Worm (Caenorhabditis elegans) whole organism, L3 larva: ENCODE measurements around the gene F45G2.7.
"Not testable (repeated sequence)": the region's sequence is repeated elsewhere in the genome, so short reads cannot be mapped to it uniquely, and the experiment has no call there.

ENCODE experiments used
- R02D3.7 ChIP-seq: fragments of 150-350 bp; optimal IDR thresholded peaks from 2 replicates; lab custom pipeline; 2014; ENCODE audit warnings: missing biosample characterization, missing genetic modification characterization
- ZK546.5 ChIP-seq: sonication (generic microtip); optimal IDR thresholded peaks from 2 replicates; lab custom pipeline; 2017; ENCODE audit warnings: missing biosample characterization, missing genetic modification characterization
- ama-1 ChIP-seq: fragments of 150-350 bp; optimal IDR thresholded peaks from 2 replicates; lab custom pipeline; 2018
- ceh-16 ChIP-seq: sonication (generic microtip); optimal IDR thresholded peaks from 2 replicates; lab custom pipeline; 2017; ENCODE audit warnings: missing biosample characterization, missing genetic modification characterization
- ceh-28 ChIP-seq: fragments of 150-350 bp; optimal IDR thresholded peaks from 2 replicates; lab custom pipeline; 2014; ENCODE audit warnings: missing biosample characterization, missing genetic modification reagents, missing genetic modification characterization
- ceh-82 ChIP-seq: fragments of 150-350 bp; optimal IDR thresholded peaks from 2 replicates; lab custom pipeline; 2014; ENCODE audit warnings: missing biosample characterization, missing genetic modification characterization
- ceh-9 ChIP-seq: sonication (generic microtip); optimal IDR thresholded peaks from 2 replicates; lab custom pipeline; 2018; ENCODE audit warnings: missing biosample characterization, missing genetic modification characterization
- daf-12 ChIP-seq: fragments of 150-350 bp; optimal IDR thresholded peaks from 2 replicates; lab custom pipeline; 2014; ENCODE audit warnings: missing biosample characterization, missing genetic modification reagents, missing genetic modification characterization
- egl-27 ChIP-seq: sonication (generic microtip); optimal IDR thresholded peaks from 4 replicates; lab custom pipeline; 2017; ENCODE audit warnings: missing biosample characterization, missing genetic modification reagents, missing genetic modification characterization
- egl-5 ChIP-seq: fragments of 150-350 bp; optimal IDR thresholded peaks from 2 replicates; lab custom pipeline; 2017; ENCODE audit warnings: missing biosample characterization, missing genetic modification reagents, missing genetic modification characterization, inconsistent platforms
- elt-2 ChIP-seq: sonication (generic microtip); optimal IDR thresholded peaks from 2 replicates; lab custom pipeline; 2016; ENCODE audit warnings: missing genetic modification reagents, mild to moderate bottlenecking, missing genetic modification characterization, missing compliant biosample characterization
- eor-1 ChIP-seq, 2 experiments: fragments of 150-350 bp; optimal IDR thresholded peaks; 2 replicates each; lab custom pipeline; 2014 to 2018; ENCODE audit warnings: missing biosample characterization in 2 of 2, missing genetic modification characterization in 2 of 2
- fkh-10 ChIP-seq: sonication (generic microtip); optimal IDR thresholded peaks from 2 replicates; lab custom pipeline; 2017; ENCODE audit warnings: missing biosample characterization, missing genetic modification reagents, missing genetic modification characterization
- fkh-2 ChIP-seq: fragments of 150-350 bp; optimal IDR thresholded peaks from 2 replicates; lab custom pipeline; 2014; ENCODE audit warnings: missing biosample characterization, missing genetic modification reagents, missing genetic modification characterization
- hmg-11 ChIP-seq: sonication (generic microtip); optimal IDR thresholded peaks from 2 replicates; lab custom pipeline; 2016; ENCODE audit warnings: missing genetic modification characterization, missing compliant biosample characterization
- jun-1 ChIP-seq: fragments of 150-350 bp; optimal IDR thresholded peaks from 2 replicates; lab custom pipeline; 2014; ENCODE audit warnings: missing biosample characterization, missing genetic modification reagents, missing genetic modification characterization
- lin-39 ChIP-seq: fragments of 150-350 bp; optimal IDR thresholded peaks from 2 replicates; lab custom pipeline; 2018; ENCODE audit warnings: missing biosample characterization, missing genetic modification reagents, missing genetic modification characterization
- lsy-12 ChIP-seq: sonication (generic microtip); optimal IDR thresholded peaks from 2 replicates; lab custom pipeline; 2016; ENCODE audit warnings: mild to moderate bottlenecking, missing genetic modification characterization, missing compliant biosample characterization
- nfya-1 ChIP-seq: sonication (generic microtip); optimal IDR thresholded peaks from 2 replicates; lab custom pipeline; 2017; ENCODE audit warnings: missing genetic modification characterization, mild to moderate bottlenecking, missing compliant biosample characterization, antibody characterized with exemption, moderate library complexity; ENCODE audit not compliant: insufficient read depth
- nhr-12 ChIP-seq: fragments of 150-350 bp; optimal IDR thresholded peaks from 2 replicates; lab custom pipeline; 2014; ENCODE audit warnings: missing biosample characterization, missing genetic modification characterization
- nhr-237 ChIP-seq: fragments of 150-350 bp; optimal IDR thresholded peaks from 2 replicates; lab custom pipeline; 2014; ENCODE audit warnings: missing biosample characterization, missing genetic modification characterization
- nhr-25 ChIP-seq: sonication (generic microtip); optimal IDR thresholded peaks from 2 replicates; lab custom pipeline; 2017; ENCODE audit warnings: missing biosample characterization, missing genetic modification characterization
- nhr-28 ChIP-seq: fragments of 150-350 bp; optimal IDR thresholded peaks from 2 replicates; lab custom pipeline; 2014; ENCODE audit warnings: missing biosample characterization, missing genetic modification characterization
- nhr-43 ChIP-seq: sonication (generic microtip); optimal IDR thresholded peaks from 2 replicates; lab custom pipeline; 2016; ENCODE audit warnings: mild to moderate bottlenecking, missing genetic modification characterization, missing compliant biosample characterization; ENCODE audit not compliant: poor library complexity, severe bottlenecking
- nhr-67 ChIP-seq: fragments of 150-350 bp; optimal IDR thresholded peaks from 2 replicates; lab custom pipeline; 2014; ENCODE audit warnings: missing biosample characterization, missing genetic modification characterization
- nhr-77 ChIP-seq: fragments of 150-350 bp; optimal IDR thresholded peaks from 2 replicates; lab custom pipeline; 2014; ENCODE audit warnings: missing biosample characterization, missing genetic modification characterization
- pha-4 ChIP-seq: fragments of 150-350 bp; optimal IDR thresholded peaks from 2 replicates; lab custom pipeline; 2014; ENCODE audit warnings: missing biosample characterization, missing genetic modification reagents, missing genetic modification characterization
- sea-2 ChIP-seq: fragments of 150-350 bp; sonication (generic microtip); optimal IDR thresholded peaks from 4 replicates; lab custom pipeline; 2014; ENCODE audit warnings: missing biosample characterization, missing genetic modification reagents, missing genetic modification characterization
- skn-1 ChIP-seq: fragments of 150-350 bp; optimal IDR thresholded peaks from 2 replicates; lab custom pipeline; 2014; ENCODE audit warnings: missing biosample characterization, missing genetic modification characterization
- snpc-4 ChIP-seq: fragments of 150-350 bp; optimal IDR thresholded peaks from 2 replicates; lab custom pipeline; 2014; ENCODE audit warnings: missing biosample characterization, missing genetic modification characterization
- tbx-2 ChIP-seq: sonication (generic microtip); optimal IDR thresholded peaks from 2 replicates; lab custom pipeline; 2016; ENCODE audit warnings: mild to moderate bottlenecking, missing genetic modification characterization, missing compliant biosample characterization
- unc-39 ChIP-seq: sonication (generic microtip); optimal IDR thresholded peaks from 4 replicates; lab custom pipeline; 2017; ENCODE audit warnings: missing biosample characterization, missing genetic modification characterization
- unc-62 ChIP-seq: fragments of 150-350 bp; sonication (generic microtip); optimal IDR thresholded peaks from 4 replicates; lab custom pipeline; 2014; ENCODE audit warnings: missing biosample characterization, missing genetic modification reagents, missing genetic modification characterization
- zag-1 ChIP-seq: fragments of 150-350 bp; optimal IDR thresholded peaks from 2 replicates; lab custom pipeline; 2014; ENCODE audit warnings: missing biosample characterization, missing genetic modification characterization
- ztf-11 ChIP-seq: fragments of 150-350 bp; optimal IDR thresholded peaks from 2 replicates; lab custom pipeline; 2014; ENCODE audit warnings: missing biosample characterization, missing genetic modification characterization
- ztf-4 ChIP-seq: fragments of 150-350 bp; optimal IDR thresholded peaks from 2 replicates; lab custom pipeline; 2014; ENCODE audit warnings: missing biosample characterization, missing genetic modification characterization

The F45G2.7 gene

DNA sequence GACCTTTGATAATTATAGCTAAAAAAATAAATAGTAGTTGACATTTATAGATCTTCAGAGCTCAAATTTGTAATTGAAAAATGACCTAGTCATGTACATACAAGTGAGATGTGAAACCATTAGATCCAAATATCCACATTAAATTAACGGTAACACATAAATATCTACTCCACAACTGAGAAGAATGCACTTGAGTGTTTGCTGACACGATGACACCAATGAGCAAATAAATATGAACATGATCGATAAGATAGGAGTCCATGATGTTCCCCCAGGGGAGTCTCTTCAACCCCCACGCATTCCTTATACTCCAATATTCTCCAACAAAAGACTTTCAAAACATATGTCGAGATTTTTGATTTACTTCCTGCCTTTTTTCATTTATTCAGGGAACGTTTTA is 29.9 kb downstream of the F45G2.7 start, which contains the start of gene ttr-52:
TSS of gene ttr-52 (plus strand) at position 301 of the 400 bp plus-strand sequence.
- TF ChIP-seq nhr-28 (tag; lab: Kevin White, UChicago), result no peak
- TF ChIP-seq ztf-4 (tag; lab: Kevin White, UChicago), result no peak
- no peak for TF ChIP-seq jun-1 (tag; lab: Kevin White, UChicago)
- no peak for TF ChIP-seq hmg-11
- TF ChIP-seq sea-2, result no peak
- TF ChIP-seq egl-27 (tag; lab: Kevin White, UChicago), result no peak
- TF ChIP-seq ceh-28 (tag; lab: Kevin White, UChicago), result no peak
- no peak for TF ChIP-seq R02D3.7 (tag; lab: Kevin White, UChicago)
- no peak for TF ChIP-seq skn-1 (tag; lab: Kevin White, UChicago)
- TF ChIP-seq nfya-1 (tag; lab: Kevin White, UChicago), result no peak
- no peak for TF ChIP-seq nhr-67
- no peak for TF ChIP-seq ama-1 (lab: Kevin White, UChicago)
- TF ChIP-seq nhr-77 (tag; lab: Kevin White, UChicago), result no peak
- no peak for TF ChIP-seq nhr-25 (tag; lab: Kevin White, UChicago)
- TF ChIP-seq pha-4, result no peak
- no peak for TF ChIP-seq lsy-12

ce11 chrIII:13402934-13403333 is 31.4 kb downstream of the F45G2.7 start, which contains the start of gene mig-18:
Gene mig-18, plus strand, starts transcription at chrIII:13403234.
- TF ChIP-seq lin-39 (tag; lab: Kevin White, UChicago), result no peak
- no peak for TF ChIP-seq lsy-12
- TF ChIP-seq fkh-10 (GFP tag; lab: Kevin White, UChicago), result no peak
- TF ChIP-seq elt-2 (tag; lab: Kevin White, UChicago), result no peak
- no peak for TF ChIP-seq unc-39 (tag; lab: Kevin White, UChicago)
- no peak for TF ChIP-seq nhr-25 (tag; lab: Kevin White, UChicago)
- TF ChIP-seq ceh-16 (tag; lab: Kevin White, UChicago), result no peak
- TF ChIP-seq tbx-2 (tag; lab: Kevin White, UChicago), result no peak
- no peak for TF ChIP-seq ceh-9 (tag; lab: Kevin White, UChicago)
- TF ChIP-seq nhr-237 (tag; lab: Kevin White, UChicago), result no peak
- TF ChIP-seq ZK546.5 (tag; lab: Kevin White, UChicago), result no peak
- TF ChIP-seq hmg-11, result no peak
- TF ChIP-seq sea-2, result no peak

- TF ChIP-seq ztf-11 (tag; lab: Kevin White, UChicago); R02D3.7 (tag; lab: Kevin White, UChicago); ama-1 (lab: Kevin White, UChicago): not testable (repeated sequence)
Observed at ce11 chrIII:13401673-13402258, 32.5 kb downstream of the F45G2.7 start, which contains the start of the genes srlf-9 and srlf-10. Gene srlf-9, minus strand, starts transcription at chrIII:13401773. Gene srlf-10, plus strand, starts transcription at chrIII:13402208.

ce11 chrIII:13395262-13395661 is 39.0 kb downstream of the F45G2.7 start, which contains the start of gene F11F1.1:
Gene F11F1.1, plus strand, starts transcription at chrIII:13395562.
- TF ChIP-seq hmg-11 (no peak), egl-5 (tag; lab: Kevin White, UChicago) (no peak), fkh-2 (tag; lab: Kevin White, UChicago) (no peak), unc-62 (GFP tag; lab: Kevin White, UChicago) (no peak), nhr-12 (tag; lab: Kevin White, UChicago) (no peak), daf-12 (no peak), snpc-4 (no peak), nhr-43 (tag; lab: Kevin White, UChicago) (no peak), lin-39 (tag; lab: Kevin White, UChicago) (no peak), skn-1 (tag; lab: Kevin White, UChicago) (no peak), jun-1 (tag; lab: Kevin White, UChicago) (no peak), ceh-16 (tag; lab: Kevin White, UChicago) (no peak), ceh-82 (tag; lab: Kevin White, UChicago) (no peak), eor-1 (tag; optimal IDR thresholded peaks at IDR 0.05; lab: Kevin White, UChicago) (no peak), nhr-28 (tag; lab: Kevin White, UChicago) (no peak), ztf-4 (tag; lab: Kevin White, UChicago) (no peak), zag-1 (tag; lab: Kevin White, UChicago) (no peak)
